Worm (Caenorhabditis elegans) whole organism, L1 larva: ENCODE measurements around the gene F08F3.8.

ENCODE experiments used
- nhr-12 ChIP-seq: sonication (generic microtip); optimal IDR thresholded peaks from 2 replicates; lab custom pipeline; 2017; ENCODE audit warnings: missing biosample characterization, missing genetic modification characterization
- zip-4 ChIP-seq: fragments of 200-800 bp; sonication (Bioruptor generic); optimal IDR thresholded peaks from 2 replicates; lab custom pipeline; 2018; ENCODE audit warnings: mild to moderate bottlenecking, missing genetic modification characterization, moderate library complexity, missing compliant biosample characterization

DNA sequence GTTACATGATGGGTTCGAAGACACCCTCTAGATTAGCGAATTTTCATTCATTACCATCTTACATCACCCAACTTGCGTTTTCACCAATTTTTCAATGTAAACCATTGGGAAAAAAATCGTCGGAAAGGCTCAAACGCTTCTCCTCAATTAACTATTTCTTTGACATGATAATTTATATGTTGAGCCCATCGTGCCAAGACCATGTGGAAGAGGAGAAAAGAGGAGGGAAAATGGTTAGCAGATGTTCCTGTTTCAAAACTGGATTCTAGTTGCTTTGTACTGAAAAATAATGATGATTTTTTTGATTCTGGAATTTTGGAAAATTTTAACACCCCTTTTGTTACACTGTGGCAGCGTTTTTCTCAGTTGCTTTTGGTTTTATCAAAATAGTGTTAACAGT is 11.6 kb upstream of the F08F3.8 start:
- TF ChIP-seq zip-4 (GFP tag; lab: Kevin White, UChicago), result no peak
- no peak for TF ChIP-seq nhr-12 (tag; lab: Kevin White, UChicago)
